Worm (Caenorhabditis elegans) whole organism, L3 larva: ENCODE results near the gene flr-4.

ENCODE experiments used
- R02D3.7 ChIP-seq: fragments of 150-350 bp; optimal IDR thresholded peaks from 2 replicates; lab custom pipeline; 2014; ENCODE audit warnings: missing biosample characterization, missing genetic modification characterization
- ZK546.5 ChIP-seq: sonication (generic microtip); optimal IDR thresholded peaks from 2 replicates; lab custom pipeline; 2017; ENCODE audit warnings: missing biosample characterization, missing genetic modification characterization
- ama-1 ChIP-seq: fragments of 150-350 bp; optimal IDR thresholded peaks from 2 replicates; lab custom pipeline; 2018
- ceh-82 ChIP-seq: fragments of 150-350 bp; optimal IDR thresholded peaks from 2 replicates; lab custom pipeline; 2014; ENCODE audit warnings: missing biosample characterization, missing genetic modification characterization
- ceh-9 ChIP-seq: sonication (generic microtip); optimal IDR thresholded peaks from 2 replicates; lab custom pipeline; 2018; ENCODE audit warnings: missing biosample characterization, missing genetic modification characterization
- daf-12 ChIP-seq: fragments of 150-350 bp; optimal IDR thresholded peaks from 2 replicates; lab custom pipeline; 2014; ENCODE audit warnings: missing biosample characterization, missing genetic modification reagents, missing genetic modification characterization
- egl-27 ChIP-seq: sonication (generic microtip); optimal IDR thresholded peaks from 4 replicates; lab custom pipeline; 2017; ENCODE audit warnings: missing biosample characterization, missing genetic modification reagents, missing genetic modification characterization
- elt-1 ChIP-seq: fragments of 150-350 bp; optimal IDR thresholded peaks from 2 replicates; lab custom pipeline; 2014; ENCODE audit warnings: missing biosample characterization, missing genetic modification characterization
- elt-2 ChIP-seq: sonication (generic microtip); optimal IDR thresholded peaks from 2 replicates; lab custom pipeline; 2016; ENCODE audit warnings: missing genetic modification reagents, mild to moderate bottlenecking, missing genetic modification characterization, missing compliant biosample characterization
- elt-3 ChIP-seq, 3 experiments: fragments of 150-350 bp in 1 of 3; sonication (generic microtip) in 2 of 3; optimal IDR thresholded peaks; 2 replicates in 2 of 3; 4 replicates in 1 of 3; lab custom pipeline; 2014 to 2017; ENCODE audit warnings: missing biosample characterization in 3 of 3, missing genetic modification characterization in 3 of 3
- eor-1 ChIP-seq, 2 experiments: fragments of 150-350 bp; optimal IDR thresholded peaks; 2 replicates each; lab custom pipeline; 2014 to 2018; ENCODE audit warnings: missing biosample characterization in 2 of 2, missing genetic modification characterization in 2 of 2
- fkh-10 ChIP-seq: sonication (generic microtip); optimal IDR thresholded peaks from 2 replicates; lab custom pipeline; 2017; ENCODE audit warnings: missing biosample characterization, missing genetic modification reagents, missing genetic modification characterization
- fkh-2 ChIP-seq: fragments of 150-350 bp; optimal IDR thresholded peaks from 2 replicates; lab custom pipeline; 2014; ENCODE audit warnings: missing biosample characterization, missing genetic modification reagents, missing genetic modification characterization
- fos-1 ChIP-seq: fragments of 150-350 bp; optimal IDR thresholded peaks from 2 replicates; lab custom pipeline; 2014; ENCODE audit warnings: missing biosample characterization, missing genetic modification characterization
- hmg-11 ChIP-seq: sonication (generic microtip); optimal IDR thresholded peaks from 2 replicates; lab custom pipeline; 2016; ENCODE audit warnings: missing genetic modification characterization, missing compliant biosample characterization
- jun-1 ChIP-seq: fragments of 150-350 bp; optimal IDR thresholded peaks from 2 replicates; lab custom pipeline; 2014; ENCODE audit warnings: missing biosample characterization, missing genetic modification reagents, missing genetic modification characterization
- lin-15B ChIP-seq: fragments of 150-350 bp; optimal IDR thresholded peaks from 2 replicates; lab custom pipeline; 2014; ENCODE audit warnings: missing biosample characterization, missing genetic modification characterization
- lin-39 ChIP-seq: fragments of 150-350 bp; optimal IDR thresholded peaks from 2 replicates; lab custom pipeline; 2018; ENCODE audit warnings: missing biosample characterization, missing genetic modification reagents, missing genetic modification characterization
- mdl-1 ChIP-seq: fragments of 150-350 bp; optimal IDR thresholded peaks from 2 replicates; lab custom pipeline; 2014; ENCODE audit warnings: missing biosample characterization, missing genetic modification characterization
- nfya-1 ChIP-seq: sonication (generic microtip); optimal IDR thresholded peaks from 2 replicates; lab custom pipeline; 2017; ENCODE audit warnings: missing genetic modification characterization, mild to moderate bottlenecking, missing compliant biosample characterization, antibody characterized with exemption, moderate library complexity; ENCODE audit not compliant: insufficient read depth
- nhr-11 ChIP-seq: fragments of 150-350 bp; optimal IDR thresholded peaks from 2 replicates; lab custom pipeline; 2014; ENCODE audit warnings: missing biosample characterization, missing genetic modification characterization
- nhr-23 ChIP-seq: fragments of 150-350 bp; optimal IDR thresholded peaks from 2 replicates; lab custom pipeline; 2014; ENCODE audit warnings: missing biosample characterization, missing genetic modification reagents, missing genetic modification characterization
- nhr-237 ChIP-seq: fragments of 150-350 bp; optimal IDR thresholded peaks from 2 replicates; lab custom pipeline; 2014; ENCODE audit warnings: missing biosample characterization, missing genetic modification characterization
- nhr-25 ChIP-seq: sonication (generic microtip); optimal IDR thresholded peaks from 2 replicates; lab custom pipeline; 2017; ENCODE audit warnings: missing biosample characterization, missing genetic modification characterization
- nhr-28 ChIP-seq: fragments of 150-350 bp; optimal IDR thresholded peaks from 2 replicates; lab custom pipeline; 2014; ENCODE audit warnings: missing biosample characterization, missing genetic modification characterization
- nhr-43 ChIP-seq: sonication (generic microtip); optimal IDR thresholded peaks from 2 replicates; lab custom pipeline; 2016; ENCODE audit warnings: mild to moderate bottlenecking, missing genetic modification characterization, missing compliant biosample characterization; ENCODE audit not compliant: poor library complexity, severe bottlenecking
- nhr-67 ChIP-seq: fragments of 150-350 bp; optimal IDR thresholded peaks from 2 replicates; lab custom pipeline; 2014; ENCODE audit warnings: missing biosample characterization, missing genetic modification characterization
- nhr-77 ChIP-seq: fragments of 150-350 bp; optimal IDR thresholded peaks from 2 replicates; lab custom pipeline; 2014; ENCODE audit warnings: missing biosample characterization, missing genetic modification characterization
- pha-4 ChIP-seq: fragments of 150-350 bp; optimal IDR thresholded peaks from 2 replicates; lab custom pipeline; 2014; ENCODE audit warnings: missing biosample characterization, missing genetic modification reagents, missing genetic modification characterization
- pqm-1 ChIP-seq: fragments of 150-350 bp; optimal IDR thresholded peaks from 2 replicates; lab custom pipeline; 2017; ENCODE audit warnings: missing biosample characterization, missing genetic modification characterization, inconsistent platforms
- sea-2 ChIP-seq: fragments of 150-350 bp; sonication (generic microtip); optimal IDR thresholded peaks from 4 replicates; lab custom pipeline; 2014; ENCODE audit warnings: missing biosample characterization, missing genetic modification reagents, missing genetic modification characterization
- skn-1 ChIP-seq: fragments of 150-350 bp; optimal IDR thresholded peaks from 2 replicates; lab custom pipeline; 2014; ENCODE audit warnings: missing biosample characterization, missing genetic modification characterization
- snpc-4 ChIP-seq: fragments of 150-350 bp; optimal IDR thresholded peaks from 2 replicates; lab custom pipeline; 2014; ENCODE audit warnings: missing biosample characterization, missing genetic modification characterization
- tbx-2 ChIP-seq: sonication (generic microtip); optimal IDR thresholded peaks from 2 replicates; lab custom pipeline; 2016; ENCODE audit warnings: mild to moderate bottlenecking, missing genetic modification characterization, missing compliant biosample characterization
- unc-39 ChIP-seq: sonication (generic microtip); optimal IDR thresholded peaks from 4 replicates; lab custom pipeline; 2017; ENCODE audit warnings: missing biosample characterization, missing genetic modification characterization
- unc-62 ChIP-seq: fragments of 150-350 bp; sonication (generic microtip); optimal IDR thresholded peaks from 4 replicates; lab custom pipeline; 2014; ENCODE audit warnings: missing biosample characterization, missing genetic modification reagents, missing genetic modification characterization
- zag-1 ChIP-seq: fragments of 150-350 bp; optimal IDR thresholded peaks from 2 replicates; lab custom pipeline; 2014; ENCODE audit warnings: missing biosample characterization, missing genetic modification characterization
- ztf-11 ChIP-seq: fragments of 150-350 bp; optimal IDR thresholded peaks from 2 replicates; lab custom pipeline; 2014; ENCODE audit warnings: missing biosample characterization, missing genetic modification characterization
- ztf-4 ChIP-seq: fragments of 150-350 bp; optimal IDR thresholded peaks from 2 replicates; lab custom pipeline; 2014; ENCODE audit warnings: missing biosample characterization, missing genetic modification characterization

The flr-4 gene

DNA sequence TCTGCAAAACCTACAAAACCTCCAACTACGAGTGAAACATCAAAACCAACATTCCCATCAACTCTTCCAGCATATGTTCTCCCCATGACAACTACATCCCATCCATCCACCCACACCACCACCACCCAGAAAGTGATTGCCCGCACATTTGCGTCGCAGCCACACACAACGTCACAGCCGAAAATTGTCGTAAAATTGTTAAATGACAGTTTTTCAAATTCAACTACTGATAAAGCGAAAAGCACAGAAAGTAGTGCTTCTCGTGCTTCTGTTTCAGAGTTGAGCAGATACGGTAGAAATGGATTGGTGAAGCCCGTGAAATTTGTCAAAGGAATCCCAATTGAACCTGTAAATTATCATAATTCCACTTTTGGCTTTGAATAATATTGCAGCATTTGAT is 1.4 kb upstream of the flr-4 start:
- TF ChIP-seq egl-27 (tag; lab: Kevin White, UChicago) (no peak), elt-2 (tag; lab: Kevin White, UChicago) (peak; percentile 50), snpc-4 (tag; lab: Kevin White, UChicago) (no peak), pqm-1 (tag; lab: Kevin White, UChicago) (no peak), tbx-2 (no peak), R02D3.7 (tag; lab: Kevin White, UChicago) (no peak), nhr-43 (no peak)

DNA sequence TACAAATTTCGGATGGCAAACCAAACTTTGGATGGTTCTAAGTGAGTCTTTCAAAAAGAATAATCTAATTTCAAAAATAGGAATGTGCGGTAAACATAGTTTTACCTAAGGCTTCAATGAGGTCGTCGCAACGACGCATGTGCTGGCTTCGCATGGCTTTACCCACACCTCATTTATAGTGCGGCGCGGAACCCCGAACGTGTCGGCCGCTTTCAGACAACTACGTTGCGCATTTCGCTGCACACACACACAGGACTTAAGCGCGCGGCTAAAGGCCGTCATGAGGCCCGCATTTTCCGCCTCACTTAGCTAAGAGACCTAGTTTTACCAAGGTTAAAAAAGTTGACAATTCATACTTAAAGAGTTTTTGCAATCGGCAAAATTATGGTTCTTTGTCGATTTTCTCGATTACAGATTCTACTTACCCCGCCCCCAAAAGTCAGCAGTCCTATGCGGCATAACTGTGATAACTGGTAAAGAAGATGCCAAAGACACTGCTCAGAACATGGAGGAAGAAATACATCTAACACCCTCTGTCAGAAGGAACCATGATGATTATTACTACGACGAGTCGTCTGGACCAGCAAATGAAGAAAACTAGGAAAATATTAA is 3.7 kb downstream of the flr-4 start:
- TF ChIP-seq ceh-82 (tag; lab: Kevin White, UChicago) (no peak), sea-2 (GFP tag; lab: Kevin White, UChicago) (no peak), elt-1 (tag; lab: Kevin White, UChicago) (no peak), snpc-4 (tag; lab: Kevin White, UChicago) (peak; percentile 45), nhr-237 (tag; lab: Kevin White, UChicago) (no peak), elt-2 (tag; lab: Kevin White, UChicago) (no peak)

DNA sequence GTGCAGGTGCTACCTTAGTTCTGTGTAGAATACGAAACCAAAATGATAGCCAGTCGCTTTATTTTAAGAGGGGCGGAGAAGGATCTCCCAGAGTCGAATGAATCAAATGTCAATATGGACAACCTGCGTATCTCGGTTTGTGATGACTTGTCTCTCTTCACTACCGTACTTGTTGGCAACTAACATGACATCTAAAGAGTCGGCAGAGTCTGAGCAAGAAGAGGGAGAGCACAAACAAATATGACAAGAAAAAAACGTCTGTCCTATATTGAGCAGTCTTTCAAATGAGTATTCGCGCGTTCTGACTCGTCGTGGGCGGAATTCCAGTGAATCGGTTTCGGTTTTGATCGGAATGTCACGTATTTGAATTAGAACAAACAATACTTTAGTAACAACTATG is 5.8 kb downstream of the flr-4 start, which contains the start of gene F09B12.7:
Gene F09B12.7, minus strand, starts transcription at position 101 of the 400 bp plus-strand sequence.
- TF ChIP-seq pha-4 (tag; lab: Kevin White, UChicago) (peak; percentile 59), daf-12 (tag; lab: Kevin White, UChicago) (no peak), nhr-25 (tag; lab: Kevin White, UChicago) (no peak), lin-39 (no peak)

ce11 chrX:15096277-15096676 is 7.1 kb downstream of the flr-4 start:
- no peak for TF ChIP-seq fkh-10 (GFP tag; lab: Kevin White, UChicago)
- TF ChIP-seq unc-39 (tag; lab: Kevin White, UChicago), result no peak
- TF ChIP-seq elt-2 (tag; lab: Kevin White, UChicago), result peak; percentile 62
- no peak for TF ChIP-seq nfya-1 (tag; lab: Kevin White, UChicago)
- TF ChIP-seq, all 47 proteins: peak for 1

- TF ChIP-seq ceh-9 (tag; lab: Kevin White, UChicago), result no peak
- TF ChIP-seq hmg-11, result no peak
- TF ChIP-seq pha-4 (tag; lab: Kevin White, UChicago), result peak; percentile 43
- TF ChIP-seq elt-2 (tag; lab: Kevin White, UChicago), result peak; percentile 84
- TF ChIP-seq pqm-1 (tag; lab: Kevin White, UChicago), result peak; percentile 82
These were observed 8.6 kb downstream of the flr-4 start, which contains the start of gene F09B12.3 for ce11 chrX:15097763-15098162. Gene F09B12.3 (minus strand): TSS chrX:15097954.

DNA sequence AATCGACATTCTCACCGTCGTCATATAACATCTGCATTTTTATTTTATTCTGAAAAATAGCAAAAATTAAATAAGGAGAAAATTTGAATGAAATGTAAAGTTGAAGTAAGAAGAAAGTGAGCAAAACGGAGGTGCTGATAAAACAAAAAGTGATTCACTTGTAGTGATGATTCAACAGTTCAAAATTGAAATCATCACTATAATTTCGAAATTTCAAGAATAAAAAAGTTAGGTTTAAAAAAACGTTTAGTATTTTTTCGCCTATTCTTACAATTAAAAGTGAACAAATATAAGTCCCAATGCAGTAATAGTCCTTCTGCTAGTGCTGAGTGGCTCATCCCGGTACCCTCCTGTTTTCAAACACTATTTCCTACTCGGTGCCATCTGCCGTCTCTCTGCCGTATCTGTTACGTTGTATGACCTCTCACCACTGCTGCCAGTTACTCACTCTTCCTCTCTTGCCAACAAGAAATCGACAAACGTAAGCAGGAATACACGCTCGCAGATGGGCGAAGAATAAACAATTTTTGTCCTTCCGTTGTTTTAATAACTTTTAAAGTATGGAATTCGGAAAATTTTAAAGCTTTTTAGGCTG is 11.3 kb downstream of the flr-4 start, which contains the start of gene dhhc-1:
Gene dhhc-1, minus strand, starts transcription at position 51 of the 595 bp plus-strand sequence.
- TF ChIP-seq lin-15B (tag; lab: Kevin White, UChicago), result no peak
- TF ChIP-seq ztf-11, result no peak
- TF ChIP-seq nhr-67 (tag; lab: Kevin White, UChicago), result no peak
- no peak for TF ChIP-seq ZK546.5 (tag; lab: Kevin White, UChicago)
- TF ChIP-seq lin-39, result peak; percentile 51
- no peak for TF ChIP-seq fkh-2 (tag; lab: Kevin White, UChicago)
- no peak for TF ChIP-seq nhr-11 (tag; lab: Kevin White, UChicago)
- no peak for TF ChIP-seq R02D3.7 (tag; lab: Kevin White, UChicago)
- TF ChIP-seq elt-1 (tag; lab: Kevin White, UChicago), result no peak
- no peak for TF ChIP-seq daf-12 (tag; lab: Kevin White, UChicago)
- TF ChIP-seq pha-4 (tag; lab: Kevin White, UChicago), result peak; percentile 71
- TF ChIP-seq ceh-82 (tag; lab: Kevin White, UChicago), result no peak
- no peak for TF ChIP-seq egl-27 (tag; lab: Kevin White, UChicago)
- no peak for TF ChIP-seq mdl-1 (tag; lab: Kevin White, UChicago)
- no peak for TF ChIP-seq unc-62
- TF ChIP-seq eor-1 (tag; optimal IDR thresholded peaks at IDR 0.05; lab: Kevin White, UChicago), result no peak
- TF ChIP-seq nfya-1 (tag; lab: Kevin White, UChicago), result peak; percentile 68
- no peak for TF ChIP-seq unc-39 (tag; lab: Kevin White, UChicago)
- no peak for TF ChIP-seq ztf-4 (tag; lab: Kevin White, UChicago)
- no peak for TF ChIP-seq sea-2 (GFP tag; lab: Kevin White, UChicago)
- TF ChIP-seq fos-1, result no peak
- TF ChIP-seq skn-1 (tag; lab: Kevin White, UChicago), result no peak
- TF ChIP-seq ama-1 (lab: Kevin White, UChicago), result no peak
- TF ChIP-seq elt-2 (tag; lab: Kevin White, UChicago), result peak; percentile 48
- peak; percentile 87 for TF ChIP-seq hmg-11
- TF ChIP-seq elt-3 (tag; optimal IDR thresholded peaks at IDR 0.05; lab: Kevin White, UChicago), result no peak
- TF ChIP-seq jun-1 (tag; lab: Kevin White, UChicago), result peak; percentile 68
- no peak for TF ChIP-seq nhr-25 (tag; lab: Kevin White, UChicago)
- no peak for TF ChIP-seq nhr-23 (tag; lab: Kevin White, UChicago)
- TF ChIP-seq zag-1 (tag; lab: Kevin White, UChicago), result no peak
- TF ChIP-seq nhr-77 (tag; lab: Kevin White, UChicago), result no peak
- no peak for TF ChIP-seq nhr-28 (tag; lab: Kevin White, UChicago)
